Fruit fly (Drosophila melanogaster): ENCODE results near the gene hng2.

dm6 chr3R:8843942-8844637 lies 38.0 kb downstream of the hng2 start:
- no peak for TF ChIP-seq Myc (optimal IDR thresholded peaks at IDR 0.05)
- TF ChIP-seq OdsH (GFP tag; optimal IDR thresholded peaks at IDR 0.05) = no peak
- no peak for TF ChIP-seq Jra (GFP tag; optimal IDR thresholded peaks at IDR 0.05)
- no peak for TF ChIP-seq pan (optimal IDR thresholded peaks at IDR 0.05)
- TF ChIP-seq sv (GFP tag; optimal IDR thresholded peaks at IDR 0.05) = no peak
- no peak for TF ChIP-seq h (GFP tag; optimal IDR thresholded peaks at IDR 0.05)
- no peak for TF ChIP-seq jim (GFP tag; optimal IDR thresholded peaks at IDR 0.05)
- no peak for TF ChIP-seq Hr78 (GFP tag; optimal IDR thresholded peaks at IDR 0.05)
- TF ChIP-seq psq (GFP tag; optimal IDR thresholded peaks at IDR 0.05) = no peak
- no peak for TF ChIP-seq Dif (GFP tag; optimal IDR thresholded peaks at IDR 0.05; ENCODE audit: partially characterized antibody)
